Worm (Caenorhabditis elegans) whole organism, mixed stage, embryonic: ENCODE results near the gene C07E3.10.

Experiments used
- cnd-1 ChIP-seq: fragments of 200-800 bp; sonication (Bioruptor generic); optimal IDR thresholded peaks from 2 replicates; lab custom pipeline; 2018; ENCODE audit warnings: mild to moderate bottlenecking, missing genetic modification characterization, missing compliant biosample characterization
- elt-3 ChIP-seq: fragments of 150-350 bp; optimal IDR thresholded peaks from 2 replicates; lab custom pipeline; 2014; ENCODE audit warnings: missing biosample characterization, missing genetic modification characterization
- lin-13 ChIP-seq: fragments of 150-350 bp; optimal IDR thresholded peaks from 2 replicates; lab custom pipeline; 2014; ENCODE audit warnings: missing biosample characterization, missing genetic modification characterization
- lsy-2 ChIP-seq: fragments of 150-350 bp; optimal IDR thresholded peaks from 2 replicates; lab custom pipeline; 2014; ENCODE audit warnings: missing biosample characterization, missing genetic modification characterization
- mab-5 ChIP-seq: fragments of 150-350 bp; optimal IDR thresholded peaks from 2 replicates; lab custom pipeline; 2014; ENCODE audit warnings: missing biosample characterization, missing genetic modification characterization
- mep-1 ChIP-seq: fragments of 150-350 bp; optimal IDR thresholded peaks from 2 replicates; lab custom pipeline; 2017; ENCODE audit warnings: missing biosample characterization, missing genetic modification reagents, missing genetic modification characterization, inconsistent platforms
- nhr-2 ChIP-seq: fragments of 150-350 bp; optimal IDR thresholded peaks from 2 replicates; lab custom pipeline; 2014; ENCODE audit warnings: missing biosample characterization, missing genetic modification characterization
- nhr-76 ChIP-seq: sonication (generic microtip); optimal IDR thresholded peaks from 2 replicates; lab custom pipeline; 2017; ENCODE audit warnings: missing biosample characterization, missing genetic modification characterization
- sem-2 ChIP-seq: fragments of 200-800 bp; sonication (Bioruptor generic); optimal IDR thresholded peaks from 2 replicates; lab custom pipeline; 2018; ENCODE audit warnings: mild to moderate bottlenecking, missing genetic modification characterization, missing compliant biosample characterization
- tbx-8 ChIP-seq: fragments of 200-800 bp; sonication (Bioruptor generic); optimal IDR thresholded peaks from 2 replicates; lab custom pipeline; 2018; ENCODE audit warnings: mild to moderate bottlenecking, missing genetic modification characterization, moderate library complexity, missing compliant biosample characterization
- unc-39 ChIP-seq: fragments of 150-350 bp; optimal IDR thresholded peaks from 2 replicates; lab custom pipeline; 2014; ENCODE audit warnings: missing biosample characterization, missing genetic modification characterization
- unc-62 ChIP-seq: fragments of 150-350 bp; optimal IDR thresholded peaks from 2 replicates; lab custom pipeline; 2014; ENCODE audit warnings: missing biosample characterization, missing genetic modification reagents, missing genetic modification characterization
- ztf-11 ChIP-seq: fragments of 150-350 bp; optimal IDR thresholded peaks from 2 replicates; lab custom pipeline; 2014; ENCODE audit warnings: missing biosample characterization, missing genetic modification characterization

- TF ChIP-seq ztf-11 (tag; lab: Kevin White, UChicago) (no peak), lin-13 (no peak), sem-2 (GFP tag; lab: Kevin White, UChicago) (no peak), nhr-2 (tag; lab: Kevin White, UChicago) (no peak), unc-39 (tag; lab: Kevin White, UChicago) (no peak), unc-62 (GFP tag; lab: Kevin White, UChicago) (no peak), lsy-2 (tag; lab: Kevin White, UChicago) (no peak), nhr-76 (tag; lab: Kevin White, UChicago) (no peak), mab-5 (tag; lab: Kevin White, UChicago) (no peak), mep-1 (tag; lab: Kevin White, UChicago) (no peak), tbx-8 (no peak), elt-3 (tag; lab: Kevin White, UChicago) (no peak), cnd-1 (tag; lab: Kevin White, UChicago) (no peak)
Observed at ce11 chrII:10351963-10352362, 5.8 kb downstream of the C07E3.10 start, which contains the start of gene C07E3.8.
